Worm (Caenorhabditis elegans) whole organism, mixed stage, embryonic: Measurements from ENCODE around the gene ptr-4.
A peak's percentile ranks its signal among the peaks of the same experiment; 100 is the strongest.

Experiments used
- bed-3 ChIP-seq: fragments of 200-800 bp; sonication (Bioruptor generic); optimal IDR thresholded peaks from 3 replicates; lab custom pipeline; 2018; ENCODE audit warnings: mild to moderate bottlenecking, missing genetic modification characterization, moderate library complexity, missing compliant biosample characterization
- blmp-1 ChIP-seq: fragments of 150-350 bp; optimal IDR thresholded peaks from 2 replicates; lab custom pipeline; 2014; ENCODE audit warnings: missing biosample characterization, missing genetic modification characterization
- ceh-39 ChIP-seq: fragments of 150-350 bp; optimal IDR thresholded peaks from 2 replicates; lab custom pipeline; 2014; ENCODE audit warnings: missing biosample characterization, missing genetic modification characterization
- ces-1 ChIP-seq: fragments of 150-350 bp; optimal IDR thresholded peaks from 2 replicates; lab custom pipeline; 2014; ENCODE audit warnings: missing biosample characterization, missing genetic modification reagents, missing genetic modification characterization
- drap-1 ChIP-seq: fragments of 200-800 bp; sonication (Bioruptor generic); optimal IDR thresholded peaks from 3 replicates; lab custom pipeline; 2018; ENCODE audit warnings: mild to moderate bottlenecking, missing genetic modification characterization, missing compliant biosample characterization
- elt-1 ChIP-seq: sonication (generic microtip); optimal IDR thresholded peaks from 2 replicates; lab custom pipeline; 2017; ENCODE audit warnings: missing genetic modification characterization, mild to moderate bottlenecking, missing compliant biosample characterization, antibody characterized with exemption, moderate library complexity, borderline replicate concordance; ENCODE audit not compliant: insufficient read depth
- ham-2 ChIP-seq: fragments of 200-800 bp; sonication (Bioruptor generic); optimal IDR thresholded peaks from 2 replicates; lab custom pipeline; 2018; ENCODE audit warnings: mild to moderate bottlenecking, missing genetic modification characterization, missing compliant biosample characterization
- lin-13 ChIP-seq: fragments of 150-350 bp; optimal IDR thresholded peaks from 2 replicates; lab custom pipeline; 2014; ENCODE audit warnings: missing biosample characterization, missing genetic modification characterization
- lin-32 ChIP-seq: fragments of 200-800 bp; sonication (Bioruptor generic); optimal IDR thresholded peaks from 2 replicates; lab custom pipeline; 2018; ENCODE audit warnings: mild to moderate bottlenecking, missing genetic modification characterization, missing compliant biosample characterization
- mep-1 ChIP-seq: fragments of 150-350 bp; optimal IDR thresholded peaks from 2 replicates; lab custom pipeline; 2017; ENCODE audit warnings: missing biosample characterization, missing genetic modification reagents, missing genetic modification characterization, inconsistent platforms
- nhr-2 ChIP-seq: fragments of 150-350 bp; optimal IDR thresholded peaks from 2 replicates; lab custom pipeline; 2014; ENCODE audit warnings: missing biosample characterization, missing genetic modification characterization
- nhr-237 ChIP-seq: fragments of 150-350 bp; optimal IDR thresholded peaks from 2 replicates; lab custom pipeline; 2014; ENCODE audit warnings: missing biosample characterization, missing genetic modification characterization
- nhr-28 ChIP-seq: fragments of 150-350 bp; optimal IDR thresholded peaks from 2 replicates; lab custom pipeline; 2014; ENCODE audit warnings: missing biosample characterization, missing genetic modification characterization
- nhr-76 ChIP-seq: sonication (generic microtip); optimal IDR thresholded peaks from 2 replicates; lab custom pipeline; 2017; ENCODE audit warnings: missing biosample characterization, missing genetic modification characterization
- pha-4 ChIP-seq: fragments of 150-350 bp; optimal IDR thresholded peaks from 2 replicates; lab custom pipeline; 2018; ENCODE audit warnings: missing biosample characterization, missing genetic modification reagents, missing genetic modification characterization
- sem-2 ChIP-seq: fragments of 200-800 bp; sonication (Bioruptor generic); optimal IDR thresholded peaks from 2 replicates; lab custom pipeline; 2018; ENCODE audit warnings: mild to moderate bottlenecking, missing genetic modification characterization, missing compliant biosample characterization
- snpc-4 ChIP-seq: fragments of 150-350 bp; optimal IDR thresholded peaks from 2 replicates; lab custom pipeline; 2014; ENCODE audit warnings: missing biosample characterization, missing genetic modification characterization
- sptf-1 ChIP-seq: sonication (generic microtip); optimal IDR thresholded peaks from 2 replicates; lab custom pipeline; 2017; ENCODE audit warnings: mild to moderate bottlenecking, missing genetic modification characterization, moderate library complexity, missing compliant biosample characterization
- unc-120 ChIP-seq: sonication (generic microtip); optimal IDR thresholded peaks from 2 replicates; lab custom pipeline; 2017; ENCODE audit warnings: missing genetic modification characterization, missing compliant biosample characterization; ENCODE audit not compliant: poor library complexity, severe bottlenecking
- unc-39 ChIP-seq: fragments of 150-350 bp; optimal IDR thresholded peaks from 2 replicates; lab custom pipeline; 2014; ENCODE audit warnings: missing biosample characterization, missing genetic modification characterization
- unc-62 ChIP-seq: fragments of 150-350 bp; optimal IDR thresholded peaks from 2 replicates; lab custom pipeline; 2014; ENCODE audit warnings: missing biosample characterization, missing genetic modification reagents, missing genetic modification characterization
- zip-8 ChIP-seq: fragments of 150-350 bp; optimal IDR thresholded peaks from 2 replicates; lab custom pipeline; 2014; ENCODE audit warnings: missing biosample characterization, missing genetic modification characterization
- ztf-11 ChIP-seq: fragments of 150-350 bp; optimal IDR thresholded peaks from 2 replicates; lab custom pipeline; 2014; ENCODE audit warnings: missing biosample characterization, missing genetic modification characterization

ptr-4 gene

DNA sequence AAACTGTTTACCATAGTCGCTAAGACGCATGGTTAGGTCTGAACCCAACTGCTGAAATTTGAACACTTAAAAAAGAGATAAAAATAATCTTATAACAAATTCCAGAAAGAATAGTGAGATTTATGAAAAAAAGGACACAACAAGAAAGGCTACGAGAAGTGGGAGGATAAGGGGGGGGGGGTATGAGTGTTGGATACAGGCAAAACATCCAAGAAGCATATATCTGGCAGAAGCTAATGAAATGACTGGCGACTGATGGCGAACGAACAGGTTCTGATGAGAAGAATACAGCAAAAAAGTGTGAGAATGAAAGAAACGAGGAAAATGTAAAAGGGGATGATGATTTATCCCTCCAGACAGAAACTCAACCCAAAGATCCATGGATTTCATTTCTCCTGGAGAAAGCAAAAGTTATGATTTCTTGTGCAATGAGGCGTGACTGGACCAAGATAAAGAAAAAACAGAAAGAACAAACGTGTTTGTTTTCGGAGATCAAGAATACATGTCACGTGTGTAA is at the start of gene ptr-4:
Gene ptr-4, minus strand, starts transcription at position 51 of the 517 bp plus-strand sequence.
- TF ChIP-seq bed-3 (no peak), nhr-76 (tag; lab: Kevin White, UChicago) (no peak), ham-2 (GFP tag; lab: Kevin White, UChicago) (no peak)
- TF ChIP-seq, all 35 proteins: peak for 0

DNA sequence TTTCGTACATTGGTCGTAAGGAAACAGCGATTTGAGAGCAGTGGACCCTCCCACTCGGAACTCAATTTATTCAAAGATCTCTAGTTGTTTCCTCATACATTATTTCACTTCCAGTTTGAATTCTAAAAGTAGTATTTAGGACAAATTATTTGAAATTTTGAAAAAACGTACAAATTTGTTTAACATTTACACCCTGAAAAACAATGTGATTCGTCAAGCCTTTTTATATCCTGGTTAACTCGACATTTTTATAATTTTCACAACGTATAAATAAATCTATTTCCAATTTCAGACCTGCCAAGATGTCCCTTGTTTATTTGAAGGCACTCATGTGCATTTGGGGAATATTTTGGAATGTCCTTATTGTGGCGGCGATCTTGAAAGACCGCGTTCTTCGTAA is 49.7 kb upstream of the ptr-4 start, which contains the start of gene C15H9.3:
Gene C15H9.3, plus strand, starts transcription at position 301 of the 400 bp plus-strand sequence.
- TF ChIP-seq ham-2 (GFP tag; lab: Kevin White, UChicago) (no peak), drap-1 (GFP tag; lab: Kevin White, UChicago) (no peak), mep-1 (tag; lab: Kevin White, UChicago) (no peak), sptf-1 (tag; lab: Kevin White, UChicago) (no peak), blmp-1 (tag; lab: Kevin White, UChicago) (no peak)
- TF ChIP-seq, all 35 proteins: peak for 0

DNA sequence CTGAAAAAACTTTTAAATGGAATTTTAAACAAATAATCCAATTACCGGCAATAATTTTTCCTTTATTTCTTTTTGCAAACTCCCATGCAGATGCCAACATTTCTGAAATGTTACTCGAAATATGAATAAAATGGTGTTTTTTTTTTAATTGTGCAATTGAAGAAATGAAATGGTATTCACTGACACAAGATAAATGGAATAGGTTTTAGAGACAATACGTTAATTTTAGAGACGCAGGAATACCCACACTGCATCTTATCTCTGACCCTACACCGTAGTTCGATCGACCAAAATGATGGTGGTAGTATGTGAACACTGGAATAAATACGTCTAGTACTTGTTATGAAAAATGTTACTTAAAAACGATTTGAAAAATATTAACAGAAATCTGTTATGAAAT is 47.0 kb upstream of the ptr-4 start, which contains the start of gene prx-3:
Gene prx-3, minus strand, starts transcription at position 101 of the 400 bp plus-strand sequence.
- TF ChIP-seq drap-1 (GFP tag; lab: Kevin White, UChicago): no peak
- TF ChIP-seq zip-8 (tag; lab: Kevin White, UChicago): no peak
- no peak for TF ChIP-seq mep-1 (tag; lab: Kevin White, UChicago)
- no peak for TF ChIP-seq snpc-4 (tag; lab: Kevin White, UChicago)
- TF ChIP-seq lin-32 (GFP tag; lab: Kevin White, UChicago): no peak
- TF ChIP-seq nhr-2 (tag; lab: Kevin White, UChicago): no peak
- no peak for TF ChIP-seq nhr-237 (tag; lab: Kevin White, UChicago)
- no peak for TF ChIP-seq ces-1 (GFP tag; lab: Kevin White, UChicago)
- TF ChIP-seq lin-13 (tag; lab: Kevin White, UChicago): no peak
- TF ChIP-seq ceh-39 (tag; lab: Kevin White, UChicago): no peak
- TF ChIP-seq unc-62 (GFP tag; lab: Kevin White, UChicago): no peak

DNA sequence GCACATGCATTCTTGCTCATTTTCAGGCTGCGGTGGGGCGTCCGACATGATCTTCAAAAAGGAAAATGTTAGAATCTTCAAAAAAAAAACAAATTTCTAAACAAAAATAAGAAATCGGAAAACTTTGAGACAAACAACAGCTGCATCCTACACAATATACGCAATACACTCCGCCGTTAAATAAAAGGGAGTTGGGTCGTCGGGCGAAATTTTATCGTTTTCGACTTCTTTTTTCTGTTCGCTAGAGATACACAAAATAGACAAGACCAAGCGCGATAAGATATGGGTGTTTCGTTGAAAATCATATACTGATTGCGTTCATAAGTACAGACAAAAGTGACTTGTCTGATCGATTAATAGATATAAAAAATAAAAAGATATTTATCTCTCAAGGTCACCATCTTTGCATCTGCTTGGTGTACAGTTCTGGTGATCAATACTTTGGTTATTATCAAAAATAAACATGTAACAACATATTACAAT is 43.5 kb upstream of the ptr-4 start, which contains the start of gene kynu-1:
Gene kynu-1, minus strand, starts transcription at position 51 of the 483 bp plus-strand sequence.
- TF ChIP-seq ham-2 (GFP tag; lab: Kevin White, UChicago) (no peak), elt-1 (peak; percentile 95)

DNA sequence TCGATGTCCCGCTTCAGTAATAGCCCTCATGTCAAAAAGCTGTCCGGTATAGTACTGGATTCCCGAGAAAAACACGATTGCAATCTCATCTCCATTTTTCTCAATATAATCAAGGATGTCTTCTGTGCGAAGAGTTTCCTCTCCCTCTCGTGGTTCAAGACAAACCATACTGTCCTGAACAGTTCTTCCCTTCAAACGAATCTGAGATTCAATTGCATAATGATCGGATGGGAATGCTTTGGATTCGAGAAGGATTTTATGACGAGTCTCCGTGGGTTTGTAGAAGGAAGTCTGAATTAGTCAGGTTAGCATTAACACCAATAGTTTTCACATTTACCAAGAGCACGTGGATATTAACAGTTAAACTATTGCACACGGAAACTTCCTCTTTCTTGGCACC is 42.2 kb upstream of the ptr-4 start:
- TF ChIP-seq sem-2 (GFP tag; lab: Kevin White, UChicago): no peak
- no peak for TF ChIP-seq lin-13 (tag; lab: Kevin White, UChicago)
- TF ChIP-seq unc-120 (tag; lab: Kevin White, UChicago): no peak
- no peak for TF ChIP-seq ztf-11 (tag; lab: Kevin White, UChicago)
- TF ChIP-seq pha-4: no peak
- TF ChIP-seq sptf-1 (tag; lab: Kevin White, UChicago): no peak
- no peak for TF ChIP-seq snpc-4 (tag; lab: Kevin White, UChicago)
- TF ChIP-seq, all 35 proteins: peak for 0

DNA sequence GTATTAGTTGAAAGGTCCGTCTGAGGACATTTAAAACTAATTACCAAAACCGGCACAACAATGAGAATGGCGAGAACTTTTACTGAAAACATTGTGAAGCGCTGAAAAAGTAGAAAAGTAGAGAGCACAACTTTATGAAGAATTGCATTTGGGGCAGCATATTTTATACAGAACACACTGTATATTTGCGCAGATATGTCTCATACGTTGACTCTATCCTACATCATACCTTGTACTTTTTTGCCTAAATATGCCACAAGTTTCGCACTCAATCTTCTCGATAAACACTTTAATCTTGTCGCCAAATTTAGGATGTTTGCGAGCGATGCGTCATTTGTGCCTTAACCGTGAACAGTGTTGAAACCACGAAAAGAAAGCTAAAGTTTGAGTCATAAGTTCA is 37.5 kb upstream of the ptr-4 start, which contains the start of gene C15H9.11:
Gene C15H9.11, minus strand, starts transcription at position 101 of the 400 bp plus-strand sequence.
- TF ChIP-seq pha-4 (no peak), nhr-28 (no peak), ceh-39 (tag; lab: Kevin White, UChicago) (no peak), nhr-237 (tag; lab: Kevin White, UChicago) (no peak)

DNA sequence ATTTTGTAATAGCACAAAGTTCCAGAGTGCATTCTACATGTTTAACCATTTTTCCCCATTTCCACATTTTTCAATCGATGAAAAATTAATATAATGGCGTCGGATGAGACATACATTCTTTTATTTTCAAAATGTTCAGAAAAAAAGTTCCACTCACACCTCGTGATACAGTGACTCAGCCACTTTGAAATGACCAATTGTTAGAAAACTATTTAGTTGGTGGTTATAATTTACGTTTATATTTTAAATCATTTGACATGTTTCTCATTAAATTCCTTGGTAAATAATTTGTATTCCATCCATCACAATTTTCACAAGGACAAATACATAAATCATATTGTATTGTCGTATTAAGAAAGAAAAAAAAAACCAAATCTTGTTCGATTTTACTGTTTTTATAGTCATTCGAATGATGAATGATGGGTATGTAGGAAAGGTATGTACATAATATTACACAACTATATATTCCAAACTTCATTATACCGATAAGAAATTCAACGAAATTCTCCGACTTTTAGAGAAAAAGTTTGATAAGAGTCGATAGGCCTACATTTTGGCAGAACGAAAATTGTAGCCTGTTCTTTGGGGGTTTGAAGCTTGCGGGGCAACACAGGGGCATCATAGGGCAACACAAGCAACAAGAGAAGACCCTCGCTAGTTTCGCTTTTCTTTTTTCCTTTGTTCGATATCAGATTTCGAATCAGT is 34.8 kb upstream of the ptr-4 start:
- TF ChIP-seq lin-13 (tag; lab: Kevin White, UChicago) (no peak), ces-1 (GFP tag; lab: Kevin White, UChicago) (no peak), unc-39 (tag; lab: Kevin White, UChicago) (no peak), blmp-1 (tag; lab: Kevin White, UChicago) (no peak), lin-32 (GFP tag; lab: Kevin White, UChicago) (no peak)
- TF ChIP-seq, all 35 proteins: peak for 0
